Fruit fly (Drosophila melanogaster) whole organism, embryonic: Measurements from ENCODE around the gene ca.

ENCODE experiments used
- Atf-2 ChIP-seq: fragments of 200-800 bp; sonication (Bioruptor generic); optimal IDR thresholded peaks from 2 replicates; lab custom pipeline; 2016; ENCODE audit warnings: missing biosample characterization, missing genetic modification characterization
- Bteb2 ChIP-seq: fragments of 200-800 bp; sonication (Bioruptor generic); optimal IDR thresholded peaks from 2 replicates; lab custom pipeline; 2016; ENCODE audit warnings: missing biosample characterization, missing genetic modification characterization
- CG10462 ChIP-seq: fragments of 200-800 bp; sonication (Bioruptor generic); optimal IDR thresholded peaks from 2 replicates; lab custom pipeline; 2016; ENCODE audit warnings: missing biosample characterization, missing genetic modification characterization
- CG11504 ChIP-seq: fragments of 200-800 bp; sonication (Bioruptor generic); optimal IDR thresholded peaks from 3 replicates; lab custom pipeline; 2019; ENCODE audit warnings: missing biosample characterization, mild to moderate bottlenecking, missing genetic modification characterization, moderate library complexity
- CG12769 ChIP-seq: fragments of 200-800 bp; sonication (Bioruptor generic); optimal IDR thresholded peaks from 2 replicates; lab custom pipeline; 2019; ENCODE audit warnings: missing biosample characterization, mild to moderate bottlenecking, missing genetic modification characterization, moderate library complexity
- CG14014 ChIP-seq: fragments of 200-800 bp; sonication (Bioruptor generic); IDR thresholded peaks from 2 replicates; pipeline ENCODE4 v1.3.6; 2022; ENCODE audit warnings: missing biosample characterization, missing genetic modification characterization
- CG14441 ChIP-seq: fragments of 200-800 bp; sonication (Bioruptor generic); IDR thresholded peaks from 2 replicates; pipeline ENCODE4 v1.3.6; 2022; ENCODE audit warnings: missing biosample characterization, missing genetic modification characterization
- CG18599 ChIP-seq: fragments of 200-800 bp; sonication (Bioruptor generic); optimal IDR thresholded peaks from 3 replicates; lab custom pipeline; 2017; ENCODE audit warnings: missing biosample characterization, missing genetic modification characterization, mild to moderate bottlenecking, moderate library complexity, missing genetic modification reagents
- CG30431 ChIP-seq: fragments of 200-800 bp; sonication (Bioruptor generic); optimal IDR thresholded peaks from 2 replicates; lab custom pipeline; 2017; ENCODE audit warnings: missing biosample characterization, missing genetic modification characterization
- CG3163 ChIP-seq: fragments of 200-800 bp; sonication (Bioruptor generic); optimal IDR thresholded peaks from 3 replicates; lab custom pipeline; 2016; ENCODE audit warnings: missing biosample characterization, missing genetic modification characterization
- CG3847 ChIP-seq: fragments of 200-800 bp; sonication (Bioruptor generic); IDR thresholded peaks from 2 replicates; pipeline ENCODE4 v1.3.6; 2022; ENCODE audit warnings: missing biosample characterization, missing genetic modification characterization
- CG42726 ChIP-seq: fragments of 200-800 bp; sonication (Bioruptor generic); IDR thresholded peaks from 2 replicates; pipeline ENCODE4 v1.3.6; 2022; ENCODE audit warnings: missing biosample characterization, missing genetic modification characterization; ENCODE audit not compliant: partially characterized antibody
- CG6175 ChIP-seq: fragments of 200-800 bp; sonication (Bioruptor generic); IDR thresholded peaks from 3 replicates; pipeline ENCODE4 v1.3.6; 2022; ENCODE audit warnings: missing biosample characterization, missing genetic modification characterization
- CG6854 ChIP-seq: fragments of 200-800 bp; sonication (Bioruptor generic); optimal IDR thresholded peaks from 3 replicates; lab custom pipeline; 2017; ENCODE audit warnings: missing biosample characterization, mild to moderate bottlenecking, missing genetic modification characterization
- CG7745 ChIP-seq: fragments of 200-800 bp; sonication (Bioruptor generic); optimal IDR thresholded peaks from 2 replicates; lab custom pipeline; 2018; ENCODE audit warnings: missing biosample characterization, mild to moderate bottlenecking, missing genetic modification characterization, moderate library complexity
- CG8089 ChIP-seq: fragments of 200-800 bp; sonication (Bioruptor generic); optimal IDR thresholded peaks from 3 replicates; lab custom pipeline; 2016; ENCODE audit warnings: missing biosample characterization, missing genetic modification characterization
- D ChIP-seq, 2 experiments: fragments of 200-800 bp in 1 of 2; fragments of >200 bp in 1 of 2; sonication (Bioruptor generic) in 1 of 2; optimal IDR thresholded peaks; 2 replicates in 1 of 2; 3 replicates in 1 of 2; lab custom pipeline; 2017; ENCODE audit warnings: mild to moderate bottlenecking in 1 of 2, missing biosample characterization in 1 of 2, missing genetic modification characterization in 1 of 2, missing genetic modification reagents in 1 of 2
- Dad ChIP-seq: fragments of 200-800 bp; sonication (Bioruptor generic); optimal IDR thresholded peaks from 3 replicates; lab custom pipeline; 2016; ENCODE audit warnings: missing biosample characterization, missing genetic modification characterization
- Hr39 ChIP-seq: fragments of >200 bp; optimal IDR thresholded peaks from 2 replicates; lab custom pipeline; 2017
- Ptx1 ChIP-seq: fragments of 200-800 bp; sonication (Bioruptor generic); IDR thresholded peaks from 2 replicates; pipeline ENCODE4 v1.3.6; 2022; ENCODE audit warnings: missing biosample characterization, missing genetic modification characterization
- Side ChIP-seq: fragments of 200-800 bp; sonication (Bioruptor generic); optimal IDR thresholded peaks from 2 replicates; lab custom pipeline; 2016; ENCODE audit warnings: missing biosample characterization, missing genetic modification characterization
- ash1 ChIP-seq: fragments of 200-800 bp; sonication (Bioruptor generic); optimal IDR thresholded peaks from 2 replicates; lab custom pipeline; 2018; ENCODE audit warnings: missing biosample characterization, mild to moderate bottlenecking, missing genetic modification characterization
- br ChIP-seq: fragments of >200 bp; optimal IDR thresholded peaks from 2 replicates; lab custom pipeline; 2017
- bsh ChIP-seq, 2 experiments: fragments of 200-800 bp; sonication (Bioruptor generic); optimal IDR thresholded peaks; 2 replicates each; lab custom pipeline; 2017 to 2018; ENCODE audit warnings: mild to moderate bottlenecking in 2 of 2, missing biosample characterization in 2 of 2, missing genetic modification characterization in 2 of 2, moderate library complexity in 1 of 2
- cas ChIP-seq: fragments of 200-800 bp; sonication (Bioruptor generic); IDR thresholded peaks from 2 replicates; pipeline ENCODE4 v1.3.6; 2022; ENCODE audit warnings: missing biosample characterization, missing genetic modification characterization
- cato ChIP-seq: fragments of 200-800 bp; sonication (Bioruptor generic); optimal IDR thresholded peaks from 2 replicates; lab custom pipeline; 2016; ENCODE audit warnings: missing biosample characterization, missing genetic modification characterization, borderline replicate concordance
- cg ChIP-seq: fragments of 200-800 bp; sonication (Bioruptor generic); optimal IDR thresholded peaks from 3 replicates; lab custom pipeline; 2019; ENCODE audit warnings: missing biosample characterization, mild to moderate bottlenecking, missing genetic modification characterization, moderate library complexity
- chif ChIP-seq, 2 experiments: fragments of 200-800 bp; sonication (Bioruptor generic); optimal IDR thresholded peaks; 3 replicates each; lab custom pipeline; 2016; ENCODE audit warnings: missing biosample characterization in 2 of 2, missing genetic modification characterization in 2 of 2
- dm ChIP-seq: fragments of 200-800 bp; sonication (Bioruptor generic); optimal IDR thresholded peaks from 3 replicates; lab custom pipeline; 2016; ENCODE audit warnings: missing biosample characterization, missing genetic modification characterization
- exex ChIP-seq: fragments of 200-800 bp; sonication (Bioruptor generic); optimal IDR thresholded peaks from 4 replicates; lab custom pipeline; 2018; ENCODE audit warnings: missing biosample characterization, mild to moderate bottlenecking, missing genetic modification characterization, moderate library complexity
- grau ChIP-seq: fragments of 200-800 bp; optimal IDR thresholded peaks from 3 replicates; lab custom pipeline; 2019; ENCODE audit warnings: missing biosample characterization, mild to moderate bottlenecking, missing genetic modification characterization, moderate library complexity
- gsb ChIP-seq: fragments of 200-800 bp; sonication (Bioruptor generic); IDR thresholded peaks from 2 replicates; pipeline ENCODE4 v1.3.6; 2022; ENCODE audit warnings: missing biosample characterization, missing genetic modification characterization
- gt ChIP-seq: fragments of 200-800 bp; sonication (Bioruptor generic); IDR thresholded peaks from 2 replicates; pipeline ENCODE4 v1.3.6; 2022; ENCODE audit warnings: missing biosample characterization, missing genetic modification characterization
- ind ChIP-seq: fragments of 200-800 bp; sonication (Bioruptor generic); optimal IDR thresholded peaks from 3 replicates; lab custom pipeline; 2016; ENCODE audit warnings: missing biosample characterization, missing genetic modification characterization
- lilli ChIP-seq: fragments of 200-800 bp; sonication (Bioruptor generic); optimal IDR thresholded peaks from 3 replicates; lab custom pipeline; 2016; ENCODE audit warnings: missing biosample characterization, missing genetic modification characterization
- nom ChIP-seq: fragments of 200-800 bp; sonication (Bioruptor generic); optimal IDR thresholded peaks from 2 replicates; lab custom pipeline; 2017; ENCODE audit warnings: missing biosample characterization, missing genetic modification characterization, mild to moderate bottlenecking, moderate library complexity, missing genetic modification reagents
- oc ChIP-seq: fragments of 200-800 bp; sonication (Bioruptor generic); optimal IDR thresholded peaks from 2 replicates; lab custom pipeline; 2018; ENCODE audit warnings: missing biosample characterization, mild to moderate bottlenecking, missing genetic modification characterization, moderate library complexity
- odd ChIP-seq: fragments of 200-800 bp; sonication (Bioruptor generic); optimal IDR thresholded peaks from 2 replicates; lab custom pipeline; 2017; ENCODE audit warnings: missing biosample characterization, mild to moderate bottlenecking, missing genetic modification characterization
- pan ChIP-seq, 4 experiments: fragments of >200 bp in 3 of 4; fragments of 200-800 bp in 1 of 4; sonication (Bioruptor generic) in 1 of 4; optimal IDR thresholded peaks in 3 of 4; IDR thresholded peaks in 1 of 4; 2 replicates each; pipeline versions ENCODE4 v1.3.6 to Lab custom; 2017 to 2022; ENCODE audit warnings: missing biosample characterization in 2 of 4, missing genetic modification characterization in 2 of 4, mixed read lengths in 1 of 4
- pita ChIP-seq: fragments of 200-800 bp; sonication (Bioruptor generic); optimal IDR thresholded peaks from 2 replicates; lab custom pipeline; 2017; ENCODE audit warnings: missing biosample characterization, mild to moderate bottlenecking, missing genetic modification characterization
- pnt ChIP-seq: fragments of 200-800 bp; sonication (Bioruptor generic); optimal IDR thresholded peaks from 3 replicates; lab custom pipeline; 2016; ENCODE audit warnings: missing biosample characterization, missing genetic modification characterization
- pzg ChIP-seq: fragments of 200-800 bp; sonication (Bioruptor generic); optimal IDR thresholded peaks from 3 replicates; lab custom pipeline; 2018; ENCODE audit warnings: missing biosample characterization, mild to moderate bottlenecking, missing genetic modification characterization, moderate library complexity
- schlank ChIP-seq: fragments of 200-800 bp; sonication (Bioruptor generic); optimal IDR thresholded peaks from 2 replicates; lab custom pipeline; 2018; ENCODE audit warnings: missing biosample characterization, mild to moderate bottlenecking, missing genetic modification characterization
- sens ChIP-seq: fragments of 200-800 bp; sonication (Bioruptor generic); peaks from one replicate; lab custom pipeline; 2016; ENCODE audit warnings: missing biosample characterization, missing genetic modification characterization
- sr ChIP-seq: fragments of 200-800 bp; sonication (Bioruptor generic); IDR thresholded peaks from 3 replicates; pipeline ENCODE4 v1.3.6; 2022; ENCODE audit warnings: missing biosample characterization, missing genetic modification characterization
- sug ChIP-seq: fragments of 200-800 bp; optimal IDR thresholded peaks from 2 replicates; lab custom pipeline; 2019; ENCODE audit warnings: missing biosample characterization, mild to moderate bottlenecking, missing genetic modification characterization, moderate library complexity
- tgo ChIP-seq: fragments of 200-800 bp; sonication (Bioruptor generic); IDR thresholded peaks from 3 replicates; pipeline ENCODE4 v1.3.6; 2022; ENCODE audit warnings: missing biosample characterization, missing genetic modification characterization
- toy ChIP-seq: fragments of 200-800 bp; sonication (Bioruptor generic); IDR thresholded peaks from 2 replicates; pipeline ENCODE4 v1.3.6; 2022; ENCODE audit warnings: missing biosample characterization, missing genetic modification characterization
- unpg ChIP-seq: fragments of 200-800 bp; sonication (Bioruptor generic); optimal IDR thresholded peaks from 3 replicates; lab custom pipeline; 2018; ENCODE audit warnings: missing biosample characterization, mild to moderate bottlenecking, missing genetic modification characterization, moderate library complexity
- vnd ChIP-seq: fragments of 200-800 bp; sonication (Bioruptor generic); IDR thresholded peaks from 3 replicates; pipeline ENCODE4 v1.3.6; 2022; ENCODE audit warnings: missing biosample characterization, missing genetic modification characterization; ENCODE audit not compliant: partially characterized antibody

The ca gene

DNA sequence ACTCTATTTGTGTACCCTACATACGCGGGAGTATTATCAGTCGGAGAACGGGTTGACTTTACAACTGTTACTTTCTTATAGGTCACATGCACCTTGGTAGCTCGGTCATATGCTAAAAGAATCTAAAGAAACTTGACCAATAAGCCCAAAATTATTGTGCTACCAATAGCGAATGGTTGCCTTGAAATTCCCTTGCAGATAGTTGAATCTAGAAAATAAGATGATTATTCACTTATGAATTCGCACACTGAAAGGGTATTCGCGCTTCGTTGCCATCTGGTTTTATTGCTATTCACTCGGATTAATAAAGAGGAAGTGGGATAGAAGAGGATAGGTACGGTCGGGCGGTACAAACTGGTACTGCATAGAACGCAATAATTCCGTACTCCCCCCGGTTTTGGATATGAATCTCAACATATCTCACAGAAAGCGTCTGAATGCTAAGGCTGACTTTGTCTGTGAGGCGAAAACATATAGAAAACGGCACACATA lies 32.7 kb upstream of the ca start (continued):
- peak; percentile 74 for TF ChIP-seq toy
- TF ChIP-seq bsh (GFP tag; optimal IDR thresholded peaks at IDR 0.05; lab: Kevin White, UChicago) = peak; percentile 56 to 57
- TF ChIP-seq pita (GFP tag; lab: Kevin White, UChicago) = no peak
- TF ChIP-seq gt = no peak
- peak; percentile 70 for TF ChIP-seq CG14441 (GFP tag; lab: Robert Waterston, UW)
- peak; percentile 38 for TF ChIP-seq oc (tag; lab: Kevin White, UChicago)
- no peak for TF ChIP-seq cg (GFP tag; lab: Kevin White, UChicago)
- TF ChIP-seq chif (GFP tag; optimal IDR thresholded peaks at IDR 0.05; lab: Kevin White, UChicago) = peak; percentile 48 to 72
- TF ChIP-seq gsb = peak; percentile 74
- TF ChIP-seq grau (tag; lab: Kevin White, UChicago) = peak; percentile 87
- TF ChIP-seq CG12769 (tag; lab: Kevin White, UChicago) = peak; percentile 90
- no peak for TF ChIP-seq CG42726 (GFP tag; lab: Robert Waterston, UW)
- peak; percentile 56 for TF ChIP-seq pnt (GFP tag; lab: Kevin White, UChicago)
- TF ChIP-seq sug = peak; percentile 40
- TF ChIP-seq Dad (GFP tag; lab: Kevin White, UChicago) = peak; percentile 26
- peak; percentile 59 for TF ChIP-seq CG30431
- peak; percentile 90 for TF ChIP-seq lilli (GFP tag; lab: Kevin White, UChicago)
- peak; percentile 32 for TF ChIP-seq CG10462 (GFP tag; lab: Kevin White, UChicago)
- peak; percentile 19 for TF ChIP-seq nom (GFP tag; lab: Kevin White, UChicago)
- peak; percentile 7 for TF ChIP-seq pzg (GFP tag; lab: Kevin White, UChicago)
- peak; percentile 75 for TF ChIP-seq Atf-2 (GFP tag; lab: Kevin White, UChicago)
- TF ChIP-seq CG6175 (GFP tag; lab: Robert Waterston, UW) = peak; percentile 71; the same call in 2 of the 3 replicates
- TF ChIP-seq Hr39 (lab: Kevin White, UChicago) = no peak
- peak; percentile 34 for TF ChIP-seq Side (GFP tag; lab: Kevin White, UChicago)
- peak; percentile 61 for TF ChIP-seq cas (GFP tag; lab: Robert Waterston, UW)
- TF ChIP-seq dm (GFP tag; lab: Kevin White, UChicago) = peak; percentile 33
- TF ChIP-seq ind (GFP tag; lab: Kevin White, UChicago) = peak; percentile 81
- TF ChIP-seq D (optimal IDR thresholded peaks at IDR 0.05; lab: Kevin White, UChicago) = no peak
- TF ChIP-seq D (GFP tag; optimal IDR thresholded peaks at IDR 0.05; lab: Kevin White, UChicago) = peak; percentile 19
- TF ChIP-seq Bteb2 (GFP tag; lab: Kevin White, UChicago) = peak; percentile 41
- TF ChIP-seq sr (GFP tag; lab: Robert Waterston, UW) = no peak
- peak; percentile 93 for TF ChIP-seq sens (GFP tag; lab: Kevin White, UChicago)
- TF ChIP-seq CG3847 = peak; percentile 82
- peak; percentile 48 for TF ChIP-seq schlank
- peak; percentile 78 for TF ChIP-seq CG11504 (tag; lab: Kevin White, UChicago)
- peak; percentile 57 for TF ChIP-seq CG3163 (GFP tag; lab: Kevin White, UChicago)
- TF ChIP-seq CG14014 (GFP tag; lab: Robert Waterston, UW) = peak; percentile 75
- TF ChIP-seq tgo = peak; percentile 80
- TF ChIP-seq odd (GFP tag; lab: Kevin White, UChicago) = peak; percentile 61
- TF ChIP-seq CG7745 (tag; lab: Kevin White, UChicago) = no peak
- TF ChIP-seq pan (optimal IDR thresholded peaks at IDR 0.05; lab: Kevin White, UChicago) = no peak
- peak in 1 of 2 experiments; percentile 52 for TF ChIP-seq pan (GFP tag; optimal IDR thresholded peaks at IDR 0.05 in 1 of 2, IDR thresholded peaks at IDR 0.05 in 1 of 2)
- peak; percentile 81 for TF ChIP-seq CG18599 (GFP tag; lab: Kevin White, UChicago)
- peak; percentile 53 for TF ChIP-seq unpg
- TF ChIP-seq vnd (GFP tag; lab: Robert Waterston, UW) = no peak
- peak; percentile 78 for TF ChIP-seq Ptx1 (GFP tag; lab: Robert Waterston, UW)
- TF ChIP-seq cato (GFP tag; lab: Kevin White, UChicago) = peak; percentile 4
- TF ChIP-seq CG8089 (GFP tag; lab: Kevin White, UChicago) = peak; percentile 61
- TF ChIP-seq exex = peak; percentile 65
- no peak for TF ChIP-seq CG6854 (GFP tag; lab: Kevin White, UChicago)
- no peak for TF ChIP-seq ash1
- TF ChIP-seq br (lab: Kevin White, UChicago) = no peak
